Fruit fly (Drosophila melanogaster): ENCODE results near the gene CG1486.

The CG1486 gene

DNA sequence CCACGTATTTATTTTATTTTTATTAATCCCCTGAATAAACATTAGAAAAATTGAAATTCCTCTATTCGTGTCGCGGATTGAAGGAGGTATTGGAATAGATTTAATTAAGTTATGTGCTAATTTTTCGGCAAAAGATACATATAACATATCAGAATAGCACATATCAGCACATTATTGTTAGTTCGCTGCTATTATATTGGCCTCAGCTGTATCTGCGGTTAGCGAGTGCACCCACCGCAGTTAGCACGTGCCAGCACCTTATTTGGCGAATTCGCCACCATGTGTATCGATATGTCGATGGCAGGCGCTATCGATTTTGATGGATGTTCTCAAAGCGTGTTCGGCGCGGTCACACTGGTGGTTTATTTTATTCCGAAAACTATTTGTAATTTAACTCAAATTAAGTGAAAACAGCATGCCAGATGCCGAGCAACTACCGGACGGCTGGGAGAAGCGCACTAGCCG is 21.2 kb downstream of the CG1486 start, which contains the start of gene dod (continued):
- TF ChIP-seq esg (GFP tag; conservative IDR thresholded peaks at IDR 0.05) (no peak), CG10267 (tag; optimal IDR thresholded peaks at IDR 0.05) (peak; percentile 59), CG18262 (tag; optimal IDR thresholded peaks at IDR 0.05) (peak; percentile 54), H15 (GFP tag; IDR thresholded peaks at IDR 0.05) (no peak), CG4424 (GFP tag; optimal IDR thresholded peaks at IDR 0.05) (peak; percentile 15), ranshi (GFP tag; IDR thresholded peaks at IDR 0.05) (peak; percentile 15; the same call in 1 of the 2 replicates), CG3838 (GFP tag; optimal IDR thresholded peaks at IDR 0.05) (no peak), aop (GFP tag; IDR thresholded peaks at IDR 0.05) (peak; percentile 40; the same call in 1 of the 2 replicates), Fer3 (tag; optimal IDR thresholded peaks at IDR 0.05) (peak; percentile 33), lbe (GFP tag; optimal IDR thresholded peaks at IDR 0.05) (no peak), CG10321 (GFP tag; IDR thresholded peaks at IDR 0.05) (peak; percentile 30; the same call in 1 of the 2 replicates), pzg (GFP tag; optimal IDR thresholded peaks at IDR 0.05) (peak; percentile 99), CG34224 (GFP tag; IDR thresholded peaks at IDR 0.05; ENCODE audit: partially characterized antibody) (peak; percentile 65; the same call in 2 of the 3 replicates), Sry-δ (GFP tag; optimal IDR thresholded peaks at IDR 0.05) (peak; percentile 82), btn (GFP tag; optimal IDR thresholded peaks at IDR 0.05) (no peak), caup (GFP tag; optimal IDR thresholded peaks at IDR 0.05; ENCODE audit: severe bottlenecking) (peak; percentile 24), CG11696 (GFP tag; IDR thresholded peaks at IDR 0.05) (peak; percentile 99), CG9727 (GFP tag; optimal IDR thresholded peaks at IDR 0.05) (peak; percentile 35), hb (GFP tag; IDR thresholded peaks at IDR 0.05; ENCODE audit: partially characterized antibody) (peak; percentile 68), CG7556 (GFP tag; optimal IDR thresholded peaks at IDR 0.05) (peak; percentile 37), CG16863 (GFP tag; optimal IDR thresholded peaks at IDR 0.05) (peak; percentile 14), Dek (tag; optimal IDR thresholded peaks at IDR 0.05) (peak; percentile 43), Hey (tag; optimal IDR thresholded peaks at IDR 0.05) (no peak), tin (GFP tag; optimal IDR thresholded peaks at IDR 0.05) (peak; percentile 44), Ptx1 (GFP tag; IDR thresholded peaks at IDR 0.05) (peak; percentile 61), CG30020 (tag; optimal IDR thresholded peaks at IDR 0.05) (peak; percentile 7), CG30431 (GFP tag; optimal IDR thresholded peaks at IDR 0.05) (no peak), HLH54F (GFP tag; optimal IDR thresholded peaks at IDR 0.05) (peak; percentile 35), CG1233 (GFP tag; optimal IDR thresholded peaks at IDR 0.05) (no peak), ab (GFP tag; optimal IDR thresholded peaks at IDR 0.05) (no peak), CG31388 (GFP tag; optimal IDR thresholded peaks at IDR 0.05) (no peak), Mad (GFP tag; optimal IDR thresholded peaks at IDR 0.05) (peak; percentile 35), CG43689 (GFP tag; IDR thresholded peaks at IDR 0.05) (no peak), CG18619 (GFP tag; optimal IDR thresholded peaks at IDR 0.05) (peak; percentile 29), Vsx1 (GFP tag; optimal IDR thresholded peaks at IDR 0.05) (no peak), sima (GFP tag; optimal IDR thresholded peaks at IDR 0.05) (no peak), Atf6 (GFP tag; IDR thresholded peaks at IDR 0.05) (no peak), Tbp (GFP tag; optimal IDR thresholded peaks at IDR 0.05) (no peak), bsh (GFP tag; optimal IDR thresholded peaks at IDR 0.05) (peak in 1 of 2 experiments; percentile 56), pb (GFP tag; optimal IDR thresholded peaks at IDR 0.05) (no peak), CG4328 (GFP tag; optimal IDR thresholded peaks at IDR 0.05) (peak; percentile 18)

DNA sequence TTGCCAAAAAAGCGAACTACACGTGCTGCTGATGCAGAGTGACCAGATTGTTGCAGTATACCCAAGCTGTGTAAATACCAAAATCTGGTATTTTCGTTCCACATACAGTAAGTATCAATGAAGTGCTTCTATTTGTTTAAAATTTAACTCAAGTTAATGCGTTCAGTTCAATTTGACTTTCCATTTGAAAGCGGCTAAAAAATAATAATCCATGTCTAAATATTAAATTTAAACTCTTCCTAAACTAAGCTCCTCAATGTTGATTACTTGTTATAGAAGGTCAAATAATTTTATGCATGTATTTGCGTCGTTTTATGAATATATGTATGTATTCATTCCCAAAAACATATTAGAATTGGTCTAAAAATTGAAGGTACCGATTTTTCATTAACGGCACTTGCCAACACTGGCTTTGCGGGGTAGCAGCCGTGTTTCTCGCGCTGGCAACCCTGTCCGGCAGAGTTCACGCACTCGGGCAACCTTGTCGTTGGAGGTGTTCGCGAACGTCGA is 26.0 kb downstream of the CG1486 start, which contains the start of the genes peng and sol:
Gene peng, minus strand, starts transcription at position 44 of the 510 bp plus-strand sequence.
Gene sol, plus strand, starts transcription at position 481 of the 510 bp plus-strand sequence.
- TF ChIP-seq Dip2 (GFP tag; IDR thresholded peaks at IDR 0.05) = no peak
- peak; percentile 80 for TF ChIP-seq Chrac-16 (GFP tag; optimal IDR thresholded peaks at IDR 0.05)
- TF ChIP-seq CG2120 (GFP tag; optimal IDR thresholded peaks at IDR 0.05) = peak; percentile 89
- peak; percentile 53 for TF ChIP-seq seq (GFP tag; IDR thresholded peaks at IDR 0.05)
- TF ChIP-seq vfl (GFP tag; optimal IDR thresholded peaks at IDR 0.05) = peak; percentile 36
- TF ChIP-seq Atf-2 (GFP tag; optimal IDR thresholded peaks at IDR 0.05) = peak; percentile 69
- peak; percentile 47 for TF ChIP-seq CG4328 (GFP tag; optimal IDR thresholded peaks at IDR 0.05)
- TF ChIP-seq Opbp (GFP tag; IDR thresholded peaks at IDR 0.05; ENCODE audit: partially characterized antibody) = no peak
- TF ChIP-seq grau (tag; optimal IDR thresholded peaks at IDR 0.05) = peak; percentile 97
- TF ChIP-seq twi (tag; optimal IDR thresholded peaks at IDR 0.05) = peak; percentile 50
- TF ChIP-seq CG5180 (GFP tag; optimal IDR thresholded peaks at IDR 0.05) = no peak
- peak; percentile 60 for TF ChIP-seq CG5245 (GFP tag; optimal IDR thresholded peaks at IDR 0.05)
- TF ChIP-seq btn (GFP tag; optimal IDR thresholded peaks at IDR 0.05) = peak; percentile 52
